Worm (Caenorhabditis elegans) whole organism, midembryonic: Measurements from ENCODE around the gene C27A7.9.

Source experiments
- T22C8.4 ChIP-seq: fragments of 200-800 bp; sonication (Bioruptor generic); IDR thresholded peaks from 2 replicates; pipeline ENCODE4 v1.3.6; 2022; ENCODE audit warnings: missing genetic modification characterization, missing compliant biosample characterization
- cog-1 ChIP-seq: sonication (generic microtip); optimal IDR thresholded peaks from 2 replicates; lab custom pipeline; 2016; ENCODE audit warnings: missing genetic modification characterization, missing compliant biosample characterization
- flt-1 ChIP-seq: fragments of 200-800 bp; sonication (Bioruptor generic); IDR thresholded peaks from 2 replicates; pipeline ENCODE4 v1.3.6; 2022; ENCODE audit warnings: missing genetic modification characterization, missing compliant biosample characterization
- klf-2 ChIP-seq: fragments of 200-800 bp; sonication (Bioruptor generic); conservative IDR thresholded peaks from 2 replicates; pipeline ENCODE4 v1.3.6; 2022; ENCODE audit warnings: missing genetic modification reagents, missing genetic modification characterization, missing compliant biosample characterization
- med-1 ChIP-seq: sonication (generic microtip); optimal IDR thresholded peaks from 2 replicates; lab custom pipeline; 2017; ENCODE audit warnings: missing genetic modification characterization, mild to moderate bottlenecking, missing compliant biosample characterization, antibody characterized with exemption, missing genetic modification reagents; ENCODE audit not compliant: insufficient read depth
- ref-1 ChIP-seq: fragments of 200-800 bp; sonication (Bioruptor generic); conservative IDR thresholded peaks from 2 replicates; pipeline ENCODE4 v1.3.6; 2022; ENCODE audit warnings: missing genetic modification reagents, missing genetic modification characterization, missing compliant biosample characterization
- tab-1 ChIP-seq: fragments of 200-800 bp; sonication (Bioruptor generic); IDR thresholded peaks from 2 replicates; pipeline ENCODE4 v1.3.6; 2022; ENCODE audit warnings: missing genetic modification characterization, missing compliant biosample characterization
- ztf-29 ChIP-seq: fragments of 200-800 bp; sonication (Bioruptor generic); IDR thresholded peaks from 2 replicates; pipeline ENCODE4 v1.3.6; 2022; ENCODE audit warnings: missing genetic modification reagents, missing genetic modification characterization, missing compliant biosample characterization

DNA sequence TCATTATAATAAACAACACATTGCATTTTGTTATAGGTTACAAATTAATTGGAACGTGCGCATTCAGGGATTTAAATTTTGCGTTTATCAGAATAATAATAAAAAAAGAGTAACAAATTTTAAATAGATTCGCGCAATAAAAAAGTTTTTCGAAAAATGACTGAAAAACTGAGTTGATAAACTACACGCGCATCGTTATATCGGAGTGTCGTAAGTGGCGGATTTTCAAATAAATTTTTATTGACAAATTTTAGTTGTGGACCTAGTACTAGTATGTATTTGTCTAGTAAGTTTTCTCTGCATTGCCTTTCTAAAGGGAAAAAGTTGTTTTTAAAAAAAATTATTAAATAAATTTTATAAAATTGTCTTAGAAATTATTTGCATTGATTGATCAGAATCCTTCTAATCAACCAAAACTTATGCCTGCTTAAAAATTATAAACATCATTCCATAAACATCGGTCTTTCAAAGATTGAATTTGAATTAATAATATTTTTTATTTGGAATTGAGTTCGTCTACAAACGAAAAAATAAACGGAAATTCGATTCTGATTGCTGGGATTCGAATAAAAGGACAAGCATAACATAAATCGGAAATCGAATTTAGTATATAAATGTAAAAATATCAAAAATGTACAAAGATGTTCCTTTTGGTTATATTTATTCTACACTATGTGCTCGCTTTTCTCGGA is 30.0 kb upstream of the C27A7.9 start, which contains the start of gene srd-4:
- TF ChIP-seq ztf-29 (GFP tag; lab: Robert Waterston, UW) (no peak), ref-1 (GFP tag; lab: Robert Waterston, UW) (no peak), flt-1 (no peak), tab-1 (GFP tag; lab: Robert Waterston, UW) (no peak), klf-2 (no peak), T22C8.4 (GFP tag; lab: Robert Waterston, UW) (no peak), med-1 (GFP tag; lab: Kevin White, UChicago) (no peak), cog-1 (tag; lab: Kevin White, UChicago) (no peak)
